Worm (Caenorhabditis elegans): Measurements from ENCODE around the gene ndx-9.

ce11 chrIV:10971636-10972199 lies 40.1 kb downstream of the ndx-9 start:
- TF ChIP-seq tbx-37 (GFP tag; conservative IDR thresholded peaks at IDR 0.05) (no peak), ama-1 (optimal IDR thresholded peaks at IDR 0.05) (no peak), tra-4 (tag; optimal IDR thresholded peaks at IDR 0.05) (no peak), ceh-13 (GFP tag; optimal IDR thresholded peaks at IDR 0.05) (no peak), hmbx-1 (tag; optimal IDR thresholded peaks at IDR 0.05) (no peak), tbx-11 (GFP tag; IDR thresholded peaks at IDR 0.05) (no peak), ceh-36 (tag; optimal IDR thresholded peaks at IDR 0.05) (no peak), B0310.2 (tag; optimal IDR thresholded peaks at IDR 0.05) (no peak), sea-1 (GFP tag; conservative IDR thresholded peaks at IDR 0.05) (no peak), aly-1 (tag; optimal IDR thresholded peaks at IDR 0.05) (no peak), hnd-1 (tag; optimal IDR thresholded peaks at IDR 0.05) (no peak), scrt-1 (GFP tag; IDR thresholded peaks at IDR 0.05) (no peak), pes-1 (GFP tag; IDR thresholded peaks at IDR 0.05) (no peak), hmg-4 (GFP tag; optimal IDR thresholded peaks at IDR 0.05) (no peak)
